Worm (Caenorhabditis elegans) whole organism, L4/young adult: ENCODE results near the gene C50E10.1.

ENCODE experiments used
- W03F9.2 ChIP-seq: fragments of 150-350 bp; optimal IDR thresholded peaks from 2 replicates; lab custom pipeline; 2014; ENCODE audit warnings: missing biosample characterization, missing genetic modification characterization
- dao-5 ChIP-seq: sonication (generic microtip); optimal IDR thresholded peaks from 2 replicates; lab custom pipeline; 2016; ENCODE audit warnings: missing genotype, missing genetic modification characterization, moderate library complexity, missing compliant biosample characterization
- him-1 ChIP-seq: sonication (generic microtip); optimal IDR thresholded peaks from 2 replicates; lab custom pipeline; 2016; ENCODE audit warnings: missing genotype, missing genetic modification reagents, missing genetic modification characterization, missing compliant biosample characterization

ce11 chrII:12348957-12349356, 46.7 kb upstream of the C50E10.1 start:
- TF ChIP-seq dao-5 (tag; lab: Kevin White, UChicago) (no peak), him-1 (tag; lab: Kevin White, UChicago) (no peak), W03F9.2 (tag; lab: Kevin White, UChicago) (no peak)
